Fruit fly (Drosophila melanogaster): ENCODE data around the gene Det.

DNA sequence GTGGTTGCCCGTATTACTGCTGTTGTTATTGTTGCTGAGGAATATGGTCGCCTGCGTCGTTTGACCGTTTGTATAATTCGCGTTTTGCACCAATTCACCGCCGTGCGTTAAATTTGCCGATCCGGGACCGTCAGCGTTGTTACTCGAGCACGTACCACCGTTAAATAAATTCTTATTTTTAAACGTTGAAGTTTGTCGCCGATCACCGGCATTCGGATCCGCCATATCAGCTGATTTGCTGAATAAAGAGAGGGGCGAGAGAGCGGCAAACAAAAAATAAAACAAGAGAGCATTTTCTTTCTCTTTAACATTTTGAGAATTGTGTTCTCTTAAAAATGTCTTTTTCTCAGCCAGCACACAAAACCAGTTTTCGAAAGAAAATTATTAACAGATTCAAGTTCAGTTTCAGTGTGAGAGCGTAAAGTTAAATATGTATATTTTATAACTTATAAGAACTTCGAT lies 30.5 kb upstream of the Det start:
- TF ChIP-seq CG12768 (GFP tag; optimal IDR thresholded peaks at IDR 0.05): peak; percentile 6
- TF ChIP-seq CG5204 (GFP tag; optimal IDR thresholded peaks at IDR 0.05): no peak
- TF ChIP-seq CG1620 (GFP tag; optimal IDR thresholded peaks at IDR 0.05): no peak
